Worm (Caenorhabditis elegans): ENCODE results near the gene C25D7.5.

C25D7.5 gene

ce11 chrV:15058965-15059364, 6.5 kb downstream of the C25D7.5 start:
- TF ChIP-seq madf-6 (GFP tag; IDR thresholded peaks at IDR 0.05) (no peak), hmg-1.2 (GFP tag; IDR thresholded peaks at IDR 0.05) (no peak), Y95B8A.8 (GFP tag; IDR thresholded peaks at IDR 0.05) (no peak), lin-26 (GFP tag; IDR thresholded peaks at IDR 0.05) (peak; percentile 60; the same call in 1 of the 2 replicates), ztf-26 (tag; optimal IDR thresholded peaks at IDR 0.05) (no peak)

- TF ChIP-seq dox-1 (GFP tag; IDR thresholded peaks at IDR 0.05): peak; percentile 69; the same call in 1 of the 2 replicates
- TF ChIP-seq sptf-2 (GFP tag; optimal IDR thresholded peaks at IDR 0.05): no peak
- TF ChIP-seq D2030.7 (GFP tag; IDR thresholded peaks at IDR 0.05): peak; percentile 87
- peak; percentile 68 for TF ChIP-seq tlf-1 (GFP tag; optimal IDR thresholded peaks at IDR 0.05)
- peak; percentile 87 for TF ChIP-seq hsf-1 (GFP tag; IDR thresholded peaks at IDR 0.05)
- no peak for TF ChIP-seq tbx-9 (tag; optimal IDR thresholded peaks at IDR 0.05; ENCODE audit: borderline replicate concordance)
- peak; percentile 90 for TF ChIP-seq madf-8 (GFP tag; conservative IDR thresholded peaks at IDR 0.05)
- no peak for TF ChIP-seq ekl-4 (GFP tag; IDR thresholded peaks at IDR 0.05)
- TF ChIP-seq Y53F4B.3 (GFP tag; IDR thresholded peaks at IDR 0.05): no peak
- TF ChIP-seq attf-3 (GFP tag; conservative IDR thresholded peaks at IDR 0.05): 0 out of 2 replicates have a peak, but pooled peaks have one; percentile 42
- TF ChIP-seq madf-10 (tag; optimal IDR thresholded peaks at IDR 0.05): no peak
- no peak for TF ChIP-seq sdz-38 (tag; optimal IDR thresholded peaks at IDR 0.05)
- peak; percentile 89 for TF ChIP-seq ceh-91 (GFP tag; IDR thresholded peaks at IDR 0.05)
- TF ChIP-seq akir-1 (GFP tag; optimal IDR thresholded peaks at IDR 0.05): no peak
- TF ChIP-seq cebp-1 (GFP tag; IDR thresholded peaks at IDR 0.05): no peak
- peak; percentile 6 for TF ChIP-seq cebp-1 (tag; optimal IDR thresholded peaks at IDR 0.05)
- no peak for TF ChIP-seq ceh-27 (GFP tag; optimal IDR thresholded peaks at IDR 0.05)
- TF ChIP-seq dpl-1 (GFP tag; optimal IDR thresholded peaks at IDR 0.05): peak; percentile 89
- TF ChIP-seq F23B12.7 (tag; optimal IDR thresholded peaks at IDR 0.05; ENCODE audit: insufficient read depth): no peak
- TF ChIP-seq pbrm-1 (GFP tag; IDR thresholded peaks at IDR 0.05): peak; percentile 63; the same call in 1 of the 2 replicates
- no peak for TF ChIP-seq snpc-4 (GFP tag; optimal IDR thresholded peaks at IDR 0.05)
- peak in 1 of 4 experiments; percentile 42 for TF ChIP-seq snpc-4 (tag; optimal IDR thresholded peaks at IDR 0.05)
- TF ChIP-seq B0035.1 (tag; optimal IDR thresholded peaks at IDR 0.05): no peak
- TF ChIP-seq attf-5 (GFP tag; optimal IDR thresholded peaks at IDR 0.05): no peak
- TF ChIP-seq ztf-22 (GFP tag; optimal IDR thresholded peaks at IDR 0.05): no peak
- TF ChIP-seq lir-1 (GFP tag; conservative IDR thresholded peaks at IDR 0.05): no peak
- no peak for TF ChIP-seq F57C9.4 (tag; optimal IDR thresholded peaks at IDR 0.05)
- peak; percentile 97 for TF ChIP-seq madf-6 (GFP tag; IDR thresholded peaks at IDR 0.05)
- TF ChIP-seq snpc-1.3 (tag; optimal IDR thresholded peaks at IDR 0.05; ENCODE audit: insufficient read depth): peak; percentile 27
- no peak for TF ChIP-seq T26A5.8 (tag; optimal IDR thresholded peaks at IDR 0.05)
- TF ChIP-seq hmg-1.2 (GFP tag; IDR thresholded peaks at IDR 0.05): peak; percentile 46; the same call in 1 of the 2 replicates
- TF ChIP-seq lin-35 (GFP tag; optimal IDR thresholded peaks at IDR 0.05): peak in 2 of 3 experiments; percentile 45 to 62
- no peak for TF ChIP-seq die-1 (tag; optimal IDR thresholded peaks at IDR 0.05)
- no peak for TF ChIP-seq hlh-12 (tag; optimal IDR thresholded peaks at IDR 0.05)
- no peak for TF ChIP-seq Y79H2A.3 (GFP tag; conservative IDR thresholded peaks at IDR 0.05)
- TF ChIP-seq ceh-100 (GFP tag; IDR thresholded peaks at IDR 0.05): no peak
- TF ChIP-seq ztf-3 (GFP tag; optimal IDR thresholded peaks at IDR 0.05): no peak
- TF ChIP-seq cebp-2 (GFP tag; IDR thresholded peaks at IDR 0.05): no peak
- TF ChIP-seq ceh-58 (GFP tag; IDR thresholded peaks at IDR 0.05): no peak
- peak; percentile 78; the same call in 1 of the 2 replicates for TF ChIP-seq madf-3 (GFP tag; IDR thresholded peaks at IDR 0.05)
- no peak for TF ChIP-seq Y53G8AR.9 (GFP tag; conservative IDR thresholded peaks at IDR 0.05)
- TF ChIP-seq lin-26 (GFP tag; IDR thresholded peaks at IDR 0.05): no peak
- no peak for TF ChIP-seq B0261.1 (tag; optimal IDR thresholded peaks at IDR 0.05)
- no peak for TF ChIP-seq ztf-6 (GFP tag; IDR thresholded peaks at IDR 0.05)
- TF ChIP-seq lag-1 (GFP tag; IDR thresholded peaks at IDR 0.05): no peak
Measured at ce11 chrV:15059534-15059933, 7.1 kb downstream of the C25D7.5 start, which contains the start of the genes mcm-3 and C25D7.15. mcm-3 (minus strand) TSS chrV:15059599. C25D7.15 (plus strand) TSS chrV:15059808.

Data from whole organism, young adult.